Fruit fly (Drosophila melanogaster): Measurements from ENCODE around the gene CG9184.

The CG9184 gene

dm6 chr3L:1335989-1336961 is 13.7 kb upstream of the CG9184 start:
- TF ChIP-seq noc (tag; optimal IDR thresholded peaks at IDR 0.05) = peak; percentile 84

DNA sequence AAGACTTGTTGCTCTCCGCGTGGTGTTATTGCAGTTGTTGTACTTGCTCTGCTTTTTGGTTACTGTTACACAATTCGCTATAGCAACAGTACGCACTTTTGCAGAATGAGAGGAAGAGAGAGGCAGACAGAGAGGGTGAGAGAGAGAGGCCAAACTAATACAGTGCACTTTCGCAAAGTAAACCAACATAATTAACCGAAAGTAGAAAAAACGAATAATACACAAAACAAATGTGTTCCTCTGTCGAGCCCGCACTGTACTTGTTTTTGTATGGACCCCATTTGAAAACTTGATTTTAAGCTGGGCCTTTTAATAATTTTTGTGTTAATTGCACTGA is 12.8 kb upstream of the CG9184 start:
- peak; percentile 45 for TF ChIP-seq noc (tag; optimal IDR thresholded peaks at IDR 0.05)

DNA sequence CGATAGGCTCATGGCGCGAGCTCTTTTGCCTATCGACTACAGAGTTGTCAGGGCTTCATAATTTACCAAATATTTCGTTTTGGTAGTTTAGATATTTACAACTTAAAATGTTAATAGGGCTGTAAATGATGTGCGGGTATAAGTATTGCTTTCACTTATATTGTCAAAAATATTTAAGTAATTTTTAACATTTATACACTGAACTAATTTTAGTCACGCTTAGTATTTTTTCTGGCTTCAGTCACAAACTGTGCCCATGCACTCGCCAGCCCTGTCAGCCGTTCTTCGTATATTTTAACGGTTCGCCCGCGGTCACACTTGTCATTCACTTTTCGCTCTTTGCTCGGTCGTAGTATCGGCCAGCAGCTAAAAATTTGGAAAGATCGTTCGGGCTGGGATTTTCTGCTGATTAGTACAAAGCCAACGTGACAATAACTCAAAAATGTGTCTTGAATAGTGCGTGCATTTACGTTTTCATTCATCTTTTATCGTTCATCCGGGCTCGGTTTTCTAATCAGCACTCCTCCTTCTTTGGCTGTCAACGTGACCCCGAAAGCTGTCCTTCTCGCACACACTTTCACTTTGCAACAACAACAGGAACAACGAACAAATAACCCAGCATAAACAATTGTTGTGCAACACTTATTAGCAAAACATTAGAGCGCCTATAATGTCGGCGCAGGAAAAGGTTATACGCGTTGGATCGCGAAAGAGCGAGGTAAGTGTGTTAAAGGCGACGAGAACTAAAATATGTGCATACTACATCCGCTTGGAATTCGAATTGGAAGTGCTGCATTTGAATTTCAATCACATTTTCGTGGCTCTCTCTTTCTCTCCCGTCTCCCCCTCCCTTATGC is 12.2 kb upstream of the CG9184 start, which contains the start of the genes Hmbs and CG2211:
TSS of gene Hmbs (plus strand) at position 319 of the 857 bp plus-strand sequence.
TSS of gene CG2211 (minus strand) at position 789 of the 857 bp plus-strand sequence.
- TF ChIP-seq noc (tag; optimal IDR thresholded peaks at IDR 0.05) = peak; percentile 82

dm6 chr3L:1332973-1333372 is 10.4 kb upstream of the CG9184 start, which contains the start of gene msd5:
Gene msd5, minus strand, starts transcription at chr3L:1333146.
- no peak for TF ChIP-seq noc (tag; optimal IDR thresholded peaks at IDR 0.05)

dm6 chr3L:1331542-1331941 is 8.9 kb upstream of the CG9184 start, which contains the start of gene msd1:
Gene msd1, plus strand, starts transcription at chr3L:1331744.
- no peak for TF ChIP-seq noc (tag; optimal IDR thresholded peaks at IDR 0.05)

DNA sequence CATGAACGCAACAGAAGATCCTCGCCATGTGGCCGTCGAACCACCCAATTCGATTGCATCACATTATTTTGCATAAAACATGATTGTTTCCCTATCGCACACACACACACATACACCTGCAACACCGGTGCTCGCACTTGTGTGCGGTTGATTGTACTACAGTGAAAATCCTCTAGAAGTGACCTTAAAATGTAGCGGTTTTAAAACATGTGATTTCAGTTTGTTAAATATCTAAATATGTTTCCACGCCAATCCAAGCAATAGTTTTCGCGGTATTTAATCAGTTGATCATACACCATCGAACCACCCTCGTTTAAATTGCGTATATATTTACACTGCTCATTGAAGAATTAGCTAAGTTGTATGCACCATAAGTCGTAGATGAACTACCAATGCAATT is 7.8 kb upstream of the CG9184 start:
- TF ChIP-seq noc (tag; optimal IDR thresholded peaks at IDR 0.05) = no peak

dm6 chr3L:1329724-1330123 is 7.1 kb upstream of the CG9184 start, which contains the start of gene ND-ACP:
Gene ND-ACP, plus strand, starts transcription at chr3L:1329949.
- no peak for TF ChIP-seq noc (tag; optimal IDR thresholded peaks at IDR 0.05)

dm6 chr3L:1325626-1325937 is 3.0 kb upstream of the CG9184 start:
- TF ChIP-seq noc (tag; optimal IDR thresholded peaks at IDR 0.05) = no peak

- no peak for TF ChIP-seq noc (tag; optimal IDR thresholded peaks at IDR 0.05)
Observed at dm6 chr3L:1324818-1325625, 2.4 kb upstream of the CG9184 start.

- peak; percentile 14 for TF ChIP-seq noc (tag; optimal IDR thresholded peaks at IDR 0.05)
Observed at dm6 chr3L:1323136-1323535, 530 bp upstream of the CG9184 start.

dm6 chr3L:1322159-1322558 is 447 bp downstream of the CG9184 start:
- TF ChIP-seq noc (tag; optimal IDR thresholded peaks at IDR 0.05) = no peak

DNA sequence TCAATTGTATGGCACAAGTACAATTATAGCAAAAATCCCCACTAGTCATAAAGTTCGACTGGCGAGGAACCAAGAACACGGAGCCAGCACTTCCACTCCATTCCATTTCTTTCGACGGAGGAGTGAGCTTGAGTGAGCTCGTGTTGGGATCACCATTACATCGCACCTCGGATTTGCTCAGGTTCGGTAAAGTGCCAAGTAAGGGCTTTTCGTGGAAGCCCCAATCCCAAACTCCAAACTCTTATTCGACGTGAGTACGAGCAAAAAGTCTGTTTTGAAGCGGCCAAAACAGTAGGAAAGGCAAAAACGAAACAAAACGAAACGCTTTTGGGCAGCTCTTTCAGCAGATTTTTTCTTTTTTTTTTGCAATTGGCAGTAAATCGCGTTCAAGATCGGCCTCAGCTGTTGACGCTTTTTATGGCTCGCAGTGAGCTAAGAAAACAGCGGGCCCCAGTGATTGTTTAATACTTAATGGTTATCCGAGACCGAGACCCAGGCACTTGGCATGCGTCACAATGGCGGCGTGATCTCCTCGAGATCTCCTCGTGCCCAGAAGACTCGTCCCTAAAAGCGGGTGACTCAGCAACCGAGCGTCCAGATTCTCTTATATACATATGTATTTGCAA is 1.6 kb downstream of the CG9184 start:
- no peak for TF ChIP-seq noc (tag; optimal IDR thresholded peaks at IDR 0.05)

DNA sequence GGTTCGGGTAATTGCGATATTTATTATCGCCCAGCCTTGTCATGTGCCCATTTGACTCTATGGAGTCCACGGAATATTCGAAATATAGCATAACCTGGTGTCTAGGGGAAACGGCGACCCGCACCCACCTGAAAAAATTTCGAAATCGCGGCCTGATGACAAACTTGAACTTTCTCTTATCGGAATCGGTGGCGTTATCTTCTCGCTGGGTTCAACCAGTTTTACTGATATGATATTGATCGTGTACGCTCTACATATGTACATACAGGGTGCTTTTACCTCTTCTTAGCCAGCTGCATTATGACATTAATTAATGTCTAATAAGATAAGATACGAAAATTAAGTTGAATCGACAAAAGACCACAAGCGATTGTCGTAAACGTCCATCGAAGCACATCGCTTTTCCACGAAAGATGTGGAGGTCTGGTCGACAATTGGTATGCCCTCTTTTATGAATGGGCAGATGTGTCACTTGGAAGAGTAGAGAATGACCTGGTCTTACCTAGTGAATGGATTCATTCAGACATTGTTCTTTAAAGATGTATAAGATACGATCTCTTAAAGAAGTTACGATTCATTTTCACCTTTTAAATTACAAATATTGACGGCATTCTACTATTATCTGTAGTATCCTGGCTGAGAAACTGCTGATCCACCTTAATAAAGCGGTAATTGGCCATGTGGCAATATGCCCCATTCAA is 2.2 kb downstream of the CG9184 start:
- TF ChIP-seq noc (tag; optimal IDR thresholded peaks at IDR 0.05) = peak; percentile 47

dm6 chr3L:1319097-1319725 is 3.4 kb downstream of the CG9184 start:
- peak; percentile 47 for TF ChIP-seq noc (tag; optimal IDR thresholded peaks at IDR 0.05)
